Worm (Caenorhabditis elegans) whole organism, young adult: ENCODE results near the gene Y53F4B.21.

Experiments
- F23B12.7 ChIP-seq: sonication (generic microtip); optimal IDR thresholded peaks from 2 replicates; lab custom pipeline; 2017; ENCODE audit warnings: missing genetic modification characterization, mild to moderate bottlenecking, missing compliant biosample characterization, antibody characterized with exemption, moderate library complexity; ENCODE audit not compliant: insufficient read depth
- F55B11.4 ChIP-seq: sonication (generic microtip); optimal IDR thresholded peaks from 2 replicates; lab custom pipeline; 2016; ENCODE audit warnings: missing compliant biosample characterization, missing genetic modification characterization, borderline replicate concordance; ENCODE audit not compliant: insufficient read depth
- pha-4 ChIP-seq: fragments of 150-350 bp; sonication (generic microtip); optimal IDR thresholded peaks from 2 replicates; lab custom pipeline; 2014; ENCODE audit warnings: missing biosample characterization, missing genetic modification reagents, missing genetic modification characterization

DNA sequence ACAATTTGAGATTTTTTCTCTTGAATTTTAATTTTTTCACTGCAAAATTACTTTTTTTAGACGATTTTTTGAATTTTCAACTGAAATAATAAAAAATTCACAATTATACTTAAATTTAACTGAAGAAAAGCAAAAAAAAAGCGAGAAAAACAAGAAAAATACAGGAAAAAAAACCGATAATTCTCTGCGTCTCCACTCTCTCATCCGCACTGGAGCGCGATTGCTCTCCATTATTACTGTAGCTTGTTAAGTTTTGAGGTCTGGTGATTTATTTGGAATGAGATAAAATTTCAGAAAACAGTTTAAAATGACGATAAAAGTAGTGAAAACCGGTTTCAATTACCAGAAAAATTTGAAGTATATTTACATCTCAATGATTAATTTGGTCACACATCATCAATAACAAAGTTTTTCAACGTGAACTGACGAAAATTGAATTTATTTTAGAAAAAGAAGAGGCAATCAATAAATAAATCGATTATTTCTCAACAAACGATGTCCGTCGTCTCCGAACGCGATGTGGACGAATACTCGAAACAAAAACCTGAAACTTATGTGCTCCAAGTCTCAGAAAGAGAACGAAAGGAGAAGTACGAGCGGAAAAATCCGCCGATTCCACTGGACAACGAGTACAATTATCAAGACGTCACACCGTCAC, 13.1 kb upstream of the Y53F4B.21 start, which contains the start of gene Y53F4B.19:
- TF ChIP-seq F55B11.4 (tag; lab: Kevin White, UChicago) (no peak), pha-4 (no peak), F23B12.7 (tag; lab: Kevin White, UChicago) (peak; percentile 47)
